Worm (Caenorhabditis elegans): ENCODE results near the gene rpn-12.

Gene rpn-12

ce11 chrII:11642025-11642424 lies 10.9 kb upstream of the rpn-12 start (continued):
- TF ChIP-seq egl-43 (GFP tag; IDR thresholded peaks at IDR 0.05) (no peak), lsy-2 (tag; optimal IDR thresholded peaks at IDR 0.05) (peak in 1 of 2 experiments; percentile 16), hmg-1.1 (GFP tag; IDR thresholded peaks at IDR 0.05) (no peak), nhr-77 (tag; optimal IDR thresholded peaks at IDR 0.05) (no peak), aly-2 (tag; optimal IDR thresholded peaks at IDR 0.05) (no peak), nhr-42 (GFP tag; IDR thresholded peaks at IDR 0.05) (no peak), lim-7 (GFP tag; IDR thresholded peaks at IDR 0.05) (no peak), vab-7 (GFP tag; IDR thresholded peaks at IDR 0.05) (no peak), Y105C5A.15 (GFP tag; IDR thresholded peaks at IDR 0.05) (no peak), daf-16 (GFP tag; optimal IDR thresholded peaks at IDR 0.05) (no peak), daf-16 (tag; optimal IDR thresholded peaks at IDR 0.05) (no peak), mxl-2 (GFP tag; conservative IDR thresholded peaks at IDR 0.05) (no peak), skn-1 (tag; optimal IDR thresholded peaks at IDR 0.05) (no peak), mdl-1 (tag; optimal IDR thresholded peaks at IDR 0.05) (peak in 1 of 2 experiments; percentile 62), snpc-1.2 (GFP tag; IDR thresholded peaks at IDR 0.05) (no peak), unc-62 (GFP tag; optimal IDR thresholded peaks at IDR 0.05 in 1 of 2) (peak in 1 of 2 experiments; percentile 27), unc-62 (tag; optimal IDR thresholded peaks at IDR 0.05) (no peak), php-3 (GFP tag; IDR thresholded peaks at IDR 0.05) (no peak), ceh-62 (tag; optimal IDR thresholded peaks at IDR 0.05) (no peak), sdz-12 (GFP tag; optimal IDR thresholded peaks at IDR 0.05) (no peak), ctbp-1 (GFP tag; IDR thresholded peaks at IDR 0.05) (no peak), nhr-10 (tag; optimal IDR thresholded peaks at IDR 0.05) (no peak), ceh-28 (tag; optimal IDR thresholded peaks at IDR 0.05) (no peak), hif-1 (tag; optimal IDR thresholded peaks at IDR 0.05) (no peak), dmd-6 (GFP tag; IDR thresholded peaks at IDR 0.05) (no peak), nhr-111 (GFP tag; optimal IDR thresholded peaks at IDR 0.05) (no peak), unc-130 (GFP tag; optimal IDR thresholded peaks at IDR 0.05) (no peak), zfp-2 (tag; optimal IDR thresholded peaks at IDR 0.05) (no peak), mes-2 (tag; optimal IDR thresholded peaks at IDR 0.05; ENCODE audit: poor library complexity, severe bottlenecking) (no peak), lin-1 (GFP tag; IDR thresholded peaks at IDR 0.05) (no peak), F49E8.2 (tag; optimal IDR thresholded peaks at IDR 0.05; ENCODE audit: borderline replicate concordance) (no peak), nhr-48 (tag; optimal IDR thresholded peaks at IDR 0.05) (peak; percentile 25), T26A8.4 (GFP tag; IDR thresholded peaks at IDR 0.05) (no peak), nhr-76 (tag; optimal IDR thresholded peaks at IDR 0.05) (no peak), nhr-237 (tag; optimal IDR thresholded peaks at IDR 0.05) (no peak), nhr-6 (tag; optimal IDR thresholded peaks at IDR 0.05) (no peak), lin-15B (tag; optimal IDR thresholded peaks at IDR 0.05) (no peak), dmd-9 (GFP tag; IDR thresholded peaks at IDR 0.05) (no peak), tra-1 (GFP tag; IDR thresholded peaks at IDR 0.05) (0 out of 2 replicates have a peak, but pooled peaks have one; percentile 5), ceh-82 (tag; optimal IDR thresholded peaks at IDR 0.05) (no peak), ceh-32 (tag; optimal IDR thresholded peaks at IDR 0.05; ENCODE audit: poor library complexity) (no peak), F44E2.7 (GFP tag; IDR thresholded peaks at IDR 0.05) (no peak), saeg-2 (GFP tag; IDR thresholded peaks at IDR 0.05) (no peak), ceh-44 (GFP tag; IDR thresholded peaks at IDR 0.05) (no peak), zip-2 (tag; optimal IDR thresholded peaks at IDR 0.05) (no peak), aha-1 (tag) (peak; percentile 2), arid-1 (GFP tag; conservative IDR thresholded peaks at IDR 0.05) (no peak), daf-19 (GFP tag; conservative IDR thresholded peaks at IDR 0.05) (no peak), gei-8 (GFP tag; optimal IDR thresholded peaks at IDR 0.05) (peak; percentile 16), hlh-11 (tag; optimal IDR thresholded peaks at IDR 0.05) (peak; percentile 66), mxl-3 (GFP tag; optimal IDR thresholded peaks at IDR 0.05) (peak; percentile 53), madf-9 (GFP tag; conservative IDR thresholded peaks at IDR 0.05) (no peak), snpc-4 (tag; optimal IDR thresholded peaks at IDR 0.05) (no peak)
